Fruit fly (Drosophila melanogaster) whole organism, pupa: Measurements from ENCODE around the gene Mgat4a.
A peak's percentile ranks its signal among the peaks of the same experiment; 100 is the strongest.

Experiments used
- CG14655 ChIP-seq: fragments of 200-800 bp; sonication (Bioruptor generic); optimal IDR thresholded peaks from 3 replicates; lab custom pipeline; 2017; ENCODE audit warnings: mild to moderate bottlenecking, missing biosample characterization, missing genetic modification reagents, missing genetic modification characterization
- CG4496 ChIP-seq: fragments of 200-800 bp; sonication (Bioruptor generic); IDR thresholded peaks from 3 replicates; pipeline ENCODE4 v1.3.6; 2022; ENCODE audit warnings: missing biosample characterization, missing genetic modification characterization

dm6 chr3L:14781082-14781862 is 19.4 kb downstream of the Mgat4a start:
- TF ChIP-seq CG14655: peak; percentile 57
- no peak; the same call in 1 of the 3 replicates for TF ChIP-seq CG4496 (GFP tag; lab: Robert Waterston, UW)
